Worm (Caenorhabditis elegans): ENCODE measurements around the gene T14G12.11.

Gene T14G12.11

ce11 chrX:3781040-3781439 lies 18.7 kb upstream of the T14G12.11 start, which contains the start of gene marg-1:
marg-1 (minus strand) TSS chrX:3781140.
- TF ChIP-seq lin-14 (GFP tag; optimal IDR thresholded peaks at IDR 0.05) (peak; percentile 3), egl-13 (tag; optimal IDR thresholded peaks at IDR 0.05) (no peak)

- no peak for TF ChIP-seq ceh-8 (GFP tag; optimal IDR thresholded peaks at IDR 0.05)
- TF ChIP-seq blmp-1 (tag; optimal IDR thresholded peaks at IDR 0.05): peak; percentile 95
- TF ChIP-seq efl-1 (optimal IDR thresholded peaks at IDR 0.05): no peak
- TF ChIP-seq efl-1 (GFP tag; optimal IDR thresholded peaks at IDR 0.05 in 1 of 2): peak in 1 of 2 experiments; percentile 83
- no peak for TF ChIP-seq hlh-4 (tag; optimal IDR thresholded peaks at IDR 0.05)
- peak; percentile 18 for TF ChIP-seq lin-14 (GFP tag; optimal IDR thresholded peaks at IDR 0.05)
Observed at ce11 chrX:3773233-3773632, 10.9 kb upstream of the T14G12.11 start.

ce11 chrX:3772405-3772804 lies 10.1 kb upstream of the T14G12.11 start, which contains the start of gene F47B7.2:
F47B7.2 (plus strand) TSS chrX:3772762.
- TF ChIP-seq nhr-90 (tag; optimal IDR thresholded peaks at IDR 0.05; ENCODE audit: poor library complexity) (peak; percentile 7), snpc-4 (tag; optimal IDR thresholded peaks at IDR 0.05) (peak; percentile 13), unc-98 (GFP tag; IDR thresholded peaks at IDR 0.05) (no peak), mab-9 (GFP tag; IDR thresholded peaks at IDR 0.05) (no peak), xbp-1 (tag; optimal IDR thresholded peaks at IDR 0.05) (peak; percentile 54), lir-3 (tag; optimal IDR thresholded peaks at IDR 0.05; ENCODE audit: poor library complexity) (no peak), hpl-2 (GFP tag; optimal IDR thresholded peaks at IDR 0.05) (no peak), ama-1 (optimal IDR thresholded peaks at IDR 0.05) (no peak), Y116A8C.19 (tag; optimal IDR thresholded peaks at IDR 0.05; ENCODE audit: borderline replicate concordance) (no peak), fkh-4 (tag; optimal IDR thresholded peaks at IDR 0.05; ENCODE audit: borderline replicate concordance) (no peak), sup-37 (GFP tag; optimal IDR thresholded peaks at IDR 0.05) (no peak), nhr-19 (GFP tag; conservative IDR thresholded peaks at IDR 0.05) (no peak), ceh-8 (GFP tag; optimal IDR thresholded peaks at IDR 0.05) (no peak), elt-2 (tag; optimal IDR thresholded peaks at IDR 0.05) (no peak), fkh-10 (GFP tag; optimal IDR thresholded peaks at IDR 0.05) (no peak), zag-1 (tag; optimal IDR thresholded peaks at IDR 0.05) (no peak), nhr-20 (tag; optimal IDR thresholded peaks at IDR 0.05) (peak; percentile 31), egl-27 (tag; optimal IDR thresholded peaks at IDR 0.05) (no peak), mdl-1 (tag; optimal IDR thresholded peaks at IDR 0.05) (no peak), irx-1 (tag; optimal IDR thresholded peaks at IDR 0.05) (no peak), swsn-7 (tag; optimal IDR thresholded peaks at IDR 0.05) (peak; percentile 33), ets-5 (GFP tag; IDR thresholded peaks at IDR 0.05) (no peak), pqm-1 (tag; optimal IDR thresholded peaks at IDR 0.05) (no peak), C04F5.9 (tag; optimal IDR thresholded peaks at IDR 0.05) (no peak), aha-1 (tag; optimal IDR thresholded peaks at IDR 0.05) (no peak), hlh-4 (tag; optimal IDR thresholded peaks at IDR 0.05) (no peak), unc-62 (GFP tag; optimal IDR thresholded peaks at IDR 0.05) (no peak), unc-86 (tag; optimal IDR thresholded peaks at IDR 0.05) (no peak), isw-1 (GFP tag; IDR thresholded peaks at IDR 0.05) (no peak), vab-15 (tag; optimal IDR thresholded peaks at IDR 0.05) (no peak), nhr-71 (tag; optimal IDR thresholded peaks at IDR 0.05) (peak; percentile 57), alr-1 (tag; optimal IDR thresholded peaks at IDR 0.05; ENCODE audit: borderline replicate concordance) (no peak), nhr-47 (tag; optimal IDR thresholded peaks at IDR 0.05) (peak; percentile 60), nhr-85 (tag) (no peak), ztf-4 (tag; optimal IDR thresholded peaks at IDR 0.05) (no peak), lin-35 (GFP tag; optimal IDR thresholded peaks at IDR 0.05) (peak in 1 of 2 experiments; percentile 35), zip-4 (GFP tag; optimal IDR thresholded peaks at IDR 0.05) (no peak), nhr-12 (tag; optimal IDR thresholded peaks at IDR 0.05) (no peak), nhr-76 (tag; optimal IDR thresholded peaks at IDR 0.05) (no peak), rnt-1 (tag; optimal IDR thresholded peaks at IDR 0.05) (peak; percentile 25), lin-14 (GFP tag; optimal IDR thresholded peaks at IDR 0.05) (peak; percentile 58), dsc-1 (tag; optimal IDR thresholded peaks at IDR 0.05) (peak; percentile 39), egl-13 (tag; optimal IDR thresholded peaks at IDR 0.05) (no peak), C34B4.2 (tag; optimal IDR thresholded peaks at IDR 0.05) (no peak), ceh-63 (GFP tag; optimal IDR thresholded peaks at IDR 0.05) (no peak), ceh-88 (GFP tag; IDR thresholded peaks at IDR 0.05) (no peak)

All from whole organism, L1 larva.